Worm (Caenorhabditis elegans) whole organism, late embryonic: ENCODE results near the gene srx-1.

ENCODE experiments used
- ama-1 ChIP-seq: fragments of 150-350 bp; optimal IDR thresholded peaks from 2 replicates; lab custom pipeline; 2014
- ceh-14 ChIP-seq: sonication (generic microtip); optimal IDR thresholded peaks from 2 replicates; lab custom pipeline; 2016; ENCODE audit warnings: missing genotype, missing genetic modification characterization, missing compliant biosample characterization
- che-1 ChIP-seq: sonication (generic microtip); optimal IDR thresholded peaks from 2 replicates; lab custom pipeline; 2016; ENCODE audit warnings: mild to moderate bottlenecking, missing genetic modification characterization, missing compliant biosample characterization
- eyg-1 ChIP-seq: sonication (generic microtip); optimal IDR thresholded peaks from 2 replicates; lab custom pipeline; 2016; ENCODE audit warnings: missing genotype, missing genetic modification characterization, missing compliant biosample characterization
- npax-4 ChIP-seq: sonication (generic microtip); optimal IDR thresholded peaks from 2 replicates; lab custom pipeline; 2016; ENCODE audit warnings: missing genetic modification characterization, missing compliant biosample characterization
- pax-1 ChIP-seq: fragments of 150-350 bp; optimal IDR thresholded peaks from 2 replicates; lab custom pipeline; 2014; ENCODE audit warnings: missing biosample characterization, missing genetic modification characterization
- pha-4 ChIP-seq: fragments of 150-350 bp; optimal IDR thresholded peaks from 2 replicates; lab custom pipeline; 2018; ENCODE audit warnings: missing biosample characterization, missing genetic modification reagents, missing genetic modification characterization
- pqm-1 ChIP-seq: sonication (generic microtip); optimal IDR thresholded peaks from 2 replicates; lab custom pipeline; 2016; ENCODE audit warnings: missing genetic modification characterization, missing compliant biosample characterization
- sdc-2 ChIP-seq: sonication (generic microtip); optimal IDR thresholded peaks from 2 replicates; lab custom pipeline; 2016; ENCODE audit warnings: missing genotype, missing genetic modification characterization, missing compliant biosample characterization

DNA sequence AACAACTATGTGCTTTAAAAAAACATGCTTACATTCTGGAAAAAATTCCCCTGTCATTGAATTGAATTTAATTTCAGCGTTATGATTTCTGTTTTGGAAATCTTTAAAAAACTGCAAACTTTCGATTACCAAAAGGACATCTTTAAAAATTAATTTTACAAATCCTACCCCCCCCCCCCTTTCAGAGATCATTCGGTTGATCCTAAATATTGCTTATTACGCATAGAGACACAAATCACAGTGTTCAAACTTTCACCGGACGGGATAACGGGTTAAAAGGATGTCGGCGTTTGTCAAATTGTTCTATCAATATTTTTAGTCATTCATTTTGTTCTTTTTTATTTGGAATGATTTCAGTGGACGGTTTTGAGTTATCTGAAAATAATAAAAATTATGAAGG lies 29.8 kb downstream of the srx-1 start, which contains the start of gene C25E10.4:
- TF ChIP-seq pqm-1 (no peak), npax-4 (tag; lab: Kevin White, UChicago) (no peak), pax-1 (tag; lab: Kevin White, UChicago) (no peak), eyg-1 (tag; lab: Kevin White, UChicago) (no peak), ceh-14 (no peak), sdc-2 (tag; lab: Kevin White, UChicago) (no peak), ama-1 (lab: Kevin White, UChicago) (no peak), pha-4 (no peak), che-1 (tag; lab: Kevin White, UChicago) (no peak)
